Fruit fly (Drosophila melanogaster) whole organism, embryonic: ENCODE data around the gene dob.

Experiments used
- Blimp-1 ChIP-seq: fragments of 200-800 bp; sonication (Bioruptor generic); optimal IDR thresholded peaks from 3 replicates; lab custom pipeline; 2018; ENCODE audit warnings: missing biosample characterization, missing genetic modification characterization, mild to moderate bottlenecking, moderate library complexity, missing genetic modification reagents
- CG10543 ChIP-seq: fragments of 200-800 bp; sonication (Bioruptor generic); optimal IDR thresholded peaks from 3 replicates; lab custom pipeline; 2017; ENCODE audit warnings: missing biosample characterization, mild to moderate bottlenecking, missing genetic modification characterization, moderate library complexity
- CG10959 ChIP-seq: fragments of 200-800 bp; sonication (Bioruptor generic); IDR thresholded peaks from 2 replicates; pipeline ENCODE4 v1.3.6; 2022; ENCODE audit warnings: missing biosample characterization, missing genetic modification characterization
- CG11085 ChIP-seq: fragments of 200-800 bp; sonication (Bioruptor generic); IDR thresholded peaks from 2 replicates; pipeline ENCODE4 v1.3.6; 2022; ENCODE audit warnings: missing biosample characterization, missing genetic modification characterization
- CG11398 ChIP-seq: fragments of 200-800 bp; sonication (Bioruptor generic); optimal IDR thresholded peaks from 2 replicates; lab custom pipeline; 2016; ENCODE audit warnings: missing biosample characterization, missing genetic modification characterization
- CG11696 ChIP-seq: fragments of 200-800 bp; sonication (Bioruptor generic); IDR thresholded peaks from 2 replicates; pipeline ENCODE4 v1.3.6; 2022; ENCODE audit warnings: missing biosample characterization, missing genetic modification characterization
- CG12071 ChIP-seq: fragments of 200-800 bp; sonication (Bioruptor generic); optimal IDR thresholded peaks from 3 replicates; lab custom pipeline; 2018; ENCODE audit warnings: missing biosample characterization, mild to moderate bottlenecking, missing genetic modification characterization
- CG12219 ChIP-seq: fragments of 200-800 bp; sonication (Bioruptor generic); optimal IDR thresholded peaks from 3 replicates; lab custom pipeline; 2018; ENCODE audit warnings: missing biosample characterization, mild to moderate bottlenecking, missing genetic modification characterization
- CG12299 ChIP-seq: fragments of 200-800 bp; sonication (Bioruptor generic); optimal IDR thresholded peaks from 2 replicates; lab custom pipeline; 2018; ENCODE audit warnings: missing biosample characterization, mild to moderate bottlenecking, missing genetic modification characterization
- CG12391 ChIP-seq: fragments of 200-800 bp; sonication (Bioruptor generic); optimal IDR thresholded peaks from 3 replicates; lab custom pipeline; 2018; ENCODE audit warnings: missing biosample characterization, mild to moderate bottlenecking, missing genetic modification characterization, moderate library complexity
- CG13123 ChIP-seq: fragments of 200-800 bp; sonication (Bioruptor generic); optimal IDR thresholded peaks from 2 replicates; lab custom pipeline; 2016; ENCODE audit warnings: missing biosample characterization, missing genetic modification characterization
- CG13296 ChIP-seq: fragments of 200-800 bp; sonication (Bioruptor generic); optimal IDR thresholded peaks from 3 replicates; lab custom pipeline; 2018; ENCODE audit warnings: missing biosample characterization, mild to moderate bottlenecking, missing genetic modification characterization
- CG15073 ChIP-seq: fragments of 200-800 bp; sonication (Bioruptor generic); optimal IDR thresholded peaks from 2 replicates; lab custom pipeline; 2016; ENCODE audit warnings: missing biosample characterization, missing genetic modification characterization
- CG15514 ChIP-seq: fragments of 200-800 bp; sonication (Bioruptor generic); optimal IDR thresholded peaks from 3 replicates; lab custom pipeline; 2017; ENCODE audit warnings: missing biosample characterization, missing genetic modification characterization, mild to moderate bottlenecking, moderate library complexity, missing genetic modification reagents
- CG17328 ChIP-seq: fragments of 200-800 bp; sonication (Bioruptor generic); IDR thresholded peaks from 2 replicates; pipeline ENCODE4 v1.3.6; 2022; ENCODE audit warnings: missing biosample characterization, missing genetic modification characterization
- CG17568 ChIP-seq: fragments of 200-800 bp; sonication (Bioruptor generic); optimal IDR thresholded peaks from 2 replicates; lab custom pipeline; 2018; ENCODE audit warnings: missing biosample characterization, mild to moderate bottlenecking, missing genetic modification characterization, moderate library complexity
- CG31224 ChIP-seq: fragments of 200-800 bp; sonication (Bioruptor generic); IDR thresholded peaks from 2 replicates; pipeline ENCODE4 v1.3.6; 2022; ENCODE audit warnings: missing biosample characterization, missing genetic modification characterization
- CG3281 ChIP-seq: fragments of 200-800 bp; sonication (Bioruptor generic); optimal IDR thresholded peaks from 3 replicates; lab custom pipeline; 2017; ENCODE audit warnings: missing biosample characterization, mild to moderate bottlenecking, missing genetic modification characterization
- CG4360 ChIP-seq: fragments of 200-800 bp; sonication (Bioruptor generic); IDR thresholded peaks from 2 replicates; pipeline ENCODE4 v1.3.6; 2022; ENCODE audit warnings: missing biosample characterization, missing genetic modification characterization
- CG5180 ChIP-seq: fragments of 200-800 bp; sonication (Bioruptor generic); optimal IDR thresholded peaks from 3 replicates; lab custom pipeline; 2017; ENCODE audit warnings: missing biosample characterization, missing genetic modification characterization, mild to moderate bottlenecking, moderate library complexity, missing genetic modification reagents
- CG5245 ChIP-seq: fragments of 200-800 bp; sonication (Bioruptor generic); optimal IDR thresholded peaks from 3 replicates; lab custom pipeline; 2016; ENCODE audit warnings: missing biosample characterization, missing genetic modification characterization
- CG6854 ChIP-seq: fragments of 200-800 bp; sonication (Bioruptor generic); optimal IDR thresholded peaks from 3 replicates; lab custom pipeline; 2017; ENCODE audit warnings: missing biosample characterization, mild to moderate bottlenecking, missing genetic modification characterization
- CG7357 ChIP-seq: fragments of 200-800 bp; sonication (Bioruptor generic); IDR thresholded peaks from 3 replicates; pipeline ENCODE4 v1.3.6; 2022; ENCODE audit warnings: missing biosample characterization, missing genetic modification characterization
- CG7745 ChIP-seq: fragments of 200-800 bp; sonication (Bioruptor generic); optimal IDR thresholded peaks from 2 replicates; lab custom pipeline; 2018; ENCODE audit warnings: missing biosample characterization, mild to moderate bottlenecking, missing genetic modification characterization, moderate library complexity
- D19B ChIP-seq: fragments of 200-800 bp; sonication (Bioruptor generic); optimal IDR thresholded peaks from 2 replicates; lab custom pipeline; 2017; ENCODE audit warnings: missing biosample characterization, mild to moderate bottlenecking, missing genetic modification characterization
- Dref ChIP-seq: fragments of 200-800 bp; sonication (Bioruptor generic); IDR thresholded peaks from 2 replicates; pipeline ENCODE4 v1.3.6; 2022; ENCODE audit warnings: missing biosample characterization, missing genetic modification characterization
- GATAe ChIP-seq: fragments of 200-800 bp; sonication (Bioruptor generic); conservative IDR thresholded peaks from 2 replicates; pipeline ENCODE4 v1.3.6; 2022; ENCODE audit warnings: missing biosample characterization, missing genetic modification characterization
- HLH54F ChIP-seq: fragments of 200-800 bp; sonication (Bioruptor generic); optimal IDR thresholded peaks from 3 replicates; lab custom pipeline; 2016; ENCODE audit warnings: missing biosample characterization, missing genetic modification characterization
- Nf-YC ChIP-seq: fragments of 200-800 bp; optimal IDR thresholded peaks from 3 replicates; lab custom pipeline; 2019; ENCODE audit warnings: missing biosample characterization, mild to moderate bottlenecking, missing genetic modification characterization, moderate library complexity
- Pdp1 ChIP-seq, 2 experiments: fragments of 200-800 bp; sonication (Bioruptor generic); optimal IDR thresholded peaks; 3 replicates each; lab custom pipeline; 2016; ENCODE audit warnings: missing biosample characterization in 2 of 2, missing genetic modification characterization in 2 of 2, mild to moderate bottlenecking in 1 of 2, moderate library complexity in 1 of 2
- Poxn ChIP-seq: fragments of 200-800 bp; sonication (Bioruptor generic); IDR thresholded peaks from 2 replicates; pipeline ENCODE4 v1.3.6; 2022; ENCODE audit warnings: missing biosample characterization, missing genetic modification characterization
- Rx ChIP-seq: fragments of 200-800 bp; sonication (Bioruptor generic); IDR thresholded peaks from 2 replicates; pipeline ENCODE4 v1.3.6; 2022; ENCODE audit warnings: missing biosample characterization, missing genetic modification characterization
- Trl ChIP-seq, 3 experiments: fragments of >200 bp in 2 of 3; fragments of 200-800 bp in 1 of 3; sonication (Bioruptor generic) in 1 of 3; optimal IDR thresholded peaks; 2 replicates in 1 of 3; 3 replicates in 2 of 3; lab custom pipeline; 2016 to 2017; ENCODE audit warnings: missing biosample characterization in 1 of 3, missing genetic modification characterization in 1 of 3
- al ChIP-seq: fragments of 200-800 bp; sonication (Bioruptor generic); IDR thresholded peaks from 2 replicates; pipeline ENCODE4 v1.3.6; 2022; ENCODE audit warnings: missing biosample characterization, missing genetic modification characterization
- bbx ChIP-seq: fragments of 200-800 bp; sonication (Bioruptor generic); IDR thresholded peaks from 2 replicates; pipeline ENCODE4 v1.3.6; 2022; ENCODE audit warnings: missing biosample characterization, missing genetic modification characterization; ENCODE audit not compliant: partially characterized antibody
- chinmo ChIP-seq: fragments of 200-800 bp; sonication (Bioruptor generic); IDR thresholded peaks from 4 replicates; pipeline ENCODE4 v1.3.6; 2022; ENCODE audit warnings: missing biosample characterization, missing genetic modification characterization; ENCODE audit not compliant: partially characterized antibody
- fd102C ChIP-seq: fragments of 200-800 bp; sonication (Bioruptor generic); optimal IDR thresholded peaks from 2 replicates; lab custom pipeline; 2018; ENCODE audit warnings: missing biosample characterization, mild to moderate bottlenecking, missing genetic modification characterization, moderate library complexity
- fru ChIP-seq: fragments of >200 bp; optimal IDR thresholded peaks from 2 replicates; lab custom pipeline; 2017
- fu2 ChIP-seq: fragments of 200-800 bp; sonication (Bioruptor generic); optimal IDR thresholded peaks from 2 replicates; lab custom pipeline; 2016; ENCODE audit warnings: missing biosample characterization, missing genetic modification characterization
- ind ChIP-seq: fragments of 200-800 bp; sonication (Bioruptor generic); optimal IDR thresholded peaks from 3 replicates; lab custom pipeline; 2016; ENCODE audit warnings: missing biosample characterization, missing genetic modification characterization
- klu ChIP-seq: fragments of 200-800 bp; sonication (Bioruptor generic); IDR thresholded peaks from 2 replicates; pipeline ENCODE4 v1.3.6; 2022; ENCODE audit warnings: missing biosample characterization, missing genetic modification characterization
- lilli ChIP-seq: fragments of 200-800 bp; sonication (Bioruptor generic); optimal IDR thresholded peaks from 3 replicates; lab custom pipeline; 2016; ENCODE audit warnings: missing biosample characterization, missing genetic modification characterization
- nom ChIP-seq: fragments of 200-800 bp; sonication (Bioruptor generic); optimal IDR thresholded peaks from 2 replicates; lab custom pipeline; 2017; ENCODE audit warnings: missing biosample characterization, missing genetic modification characterization, mild to moderate bottlenecking, moderate library complexity, missing genetic modification reagents
- oc ChIP-seq: fragments of 200-800 bp; sonication (Bioruptor generic); optimal IDR thresholded peaks from 2 replicates; lab custom pipeline; 2018; ENCODE audit warnings: missing biosample characterization, mild to moderate bottlenecking, missing genetic modification characterization, moderate library complexity
- odd ChIP-seq: fragments of 200-800 bp; sonication (Bioruptor generic); optimal IDR thresholded peaks from 2 replicates; lab custom pipeline; 2017; ENCODE audit warnings: missing biosample characterization, mild to moderate bottlenecking, missing genetic modification characterization
- repo ChIP-seq: fragments of 200-800 bp; sonication (Bioruptor generic); optimal IDR thresholded peaks from 2 replicates; lab custom pipeline; 2016; ENCODE audit warnings: missing biosample characterization, missing genetic modification characterization
- sd ChIP-seq: fragments of 200-800 bp; sonication (Bioruptor generic); optimal IDR thresholded peaks from 3 replicates; lab custom pipeline; 2018; ENCODE audit warnings: missing biosample characterization, mild to moderate bottlenecking, missing genetic modification characterization, moderate library complexity
- sens ChIP-seq: fragments of 200-800 bp; sonication (Bioruptor generic); peaks from one replicate; lab custom pipeline; 2016; ENCODE audit warnings: missing biosample characterization, missing genetic modification characterization
- ssp ChIP-seq: fragments of 200-800 bp; sonication (Bioruptor generic); IDR thresholded peaks from 2 replicates; pipeline ENCODE4 v1.3.6; 2022; ENCODE audit warnings: missing biosample characterization, missing genetic modification characterization
- tin ChIP-seq: fragments of 200-800 bp; sonication (Bioruptor generic); optimal IDR thresholded peaks from 3 replicates; lab custom pipeline; 2016; ENCODE audit warnings: missing biosample characterization, missing genetic modification characterization
- toy ChIP-seq: fragments of 200-800 bp; sonication (Bioruptor generic); IDR thresholded peaks from 2 replicates; pipeline ENCODE4 v1.3.6; 2022; ENCODE audit warnings: missing biosample characterization, missing genetic modification characterization

Gene dob

dm6 chrX:15080780-15081402 lies 14.1 kb downstream of the dob start, which contains the start of gene CG33177 (continued):
- no peak for TF ChIP-seq nom (GFP tag; lab: Kevin White, UChicago)
- TF ChIP-seq CG13123 (GFP tag; lab: Kevin White, UChicago) = no peak
- peak; percentile 21; the same call in 1 of the 2 replicates for TF ChIP-seq CG17328 (GFP tag; lab: Robert Waterston, UW)
- peak; percentile 26 for TF ChIP-seq CG10543 (GFP tag; lab: Kevin White, UChicago)
- no peak for TF ChIP-seq GATAe
- peak; percentile 10 to 84 for TF ChIP-seq Pdp1 (GFP tag; optimal IDR thresholded peaks at IDR 0.05; lab: Kevin White, UChicago)
- no peak for TF ChIP-seq CG11398 (GFP tag; lab: Kevin White, UChicago)
- TF ChIP-seq CG11696 (GFP tag; lab: Robert Waterston, UW) = no peak
- no peak for TF ChIP-seq oc (tag; lab: Kevin White, UChicago)
- no peak for TF ChIP-seq CG5180
- no peak for TF ChIP-seq CG3281 (GFP tag; lab: Kevin White, UChicago)
- TF ChIP-seq Blimp-1 = no peak
- TF ChIP-seq CG12219 (GFP tag; lab: Kevin White, UChicago) = no peak
- TF ChIP-seq Trl (optimal IDR thresholded peaks at IDR 0.05; lab: Kevin White, UChicago) = no peak
- no peak for TF ChIP-seq Trl (GFP tag; optimal IDR thresholded peaks at IDR 0.05; lab: Kevin White, UChicago)
- no peak for TF ChIP-seq Poxn
- peak; percentile 6 for TF ChIP-seq CG5245
- peak; percentile 2 for TF ChIP-seq Nf-YC (tag; lab: Kevin White, UChicago)
- TF ChIP-seq chinmo (GFP tag; lab: Robert Waterston, UW) = no peak
- no peak for TF ChIP-seq ind (GFP tag; lab: Kevin White, UChicago)
- TF ChIP-seq tin = no peak
- TF ChIP-seq lilli (GFP tag; lab: Kevin White, UChicago) = peak; percentile 40
- TF ChIP-seq CG13296 (GFP tag; lab: Kevin White, UChicago) = no peak
- TF ChIP-seq CG10959 = no peak
- no peak for TF ChIP-seq al (GFP tag; lab: Robert Waterston, UW)
- TF ChIP-seq D19B (GFP tag; lab: Kevin White, UChicago) = no peak
- TF ChIP-seq bbx (GFP tag; lab: Robert Waterston, UW) = no peak
- TF ChIP-seq HLH54F (GFP tag; lab: Kevin White, UChicago) = no peak
- TF ChIP-seq CG4360 = no peak
- no peak for TF ChIP-seq CG12071 (GFP tag; lab: Kevin White, UChicago)
- TF ChIP-seq CG7745 (tag; lab: Kevin White, UChicago) = peak; percentile 11
- TF ChIP-seq toy (GFP tag; lab: Robert Waterston, UW) = no peak
- TF ChIP-seq CG11085 = no peak
- no peak for TF ChIP-seq CG6854 (GFP tag; lab: Kevin White, UChicago)
- TF ChIP-seq CG15073 (GFP tag; lab: Kevin White, UChicago) = no peak
- TF ChIP-seq CG7357 (GFP tag; lab: Robert Waterston, UW) = no peak
- no peak for TF ChIP-seq klu (GFP tag; lab: Robert Waterston, UW)
- no peak for TF ChIP-seq Rx (GFP tag; lab: Robert Waterston, UW)
- no peak for TF ChIP-seq odd (GFP tag; lab: Kevin White, UChicago)
- TF ChIP-seq repo = no peak
- TF ChIP-seq sd (tag; lab: Kevin White, UChicago) = peak; percentile 74
- TF ChIP-seq fd102C = no peak
- TF ChIP-seq CG12391 = peak; percentile 10
- TF ChIP-seq fru (lab: Kevin White, UChicago) = no peak
- TF ChIP-seq CG17568 = no peak
- TF ChIP-seq Dref (GFP tag; lab: Robert Waterston, UW) = no peak
- TF ChIP-seq CG12299 (tag; lab: Kevin White, UChicago) = no peak
- TF ChIP-seq fu2 = no peak
- no peak for TF ChIP-seq CG31224 (GFP tag; lab: Robert Waterston, UW)
- TF ChIP-seq sens (GFP tag; lab: Kevin White, UChicago) = peak; percentile 79
- peak; percentile 32 for TF ChIP-seq CG15514 (GFP tag; lab: Kevin White, UChicago)
- no peak for TF ChIP-seq ssp (GFP tag; lab: Robert Waterston, UW)
